Worm (Caenorhabditis elegans) whole organism, young adult: Measurements from ENCODE around the gene sec-6.

Source experiments
- C06A6.2 ChIP-seq: fragments of 200-800 bp; sonication (Bioruptor generic); conservative IDR thresholded peaks from 2 replicates; pipeline ENCODE4 v1.3.6; 2022; ENCODE audit warnings: missing genetic modification characterization, missing compliant biosample characterization
- C17E4.6 ChIP-seq: fragments of 200-800 bp; sonication (Bioruptor generic); IDR thresholded peaks from 2 replicates; pipeline ENCODE4 v1.3.6; 2022; ENCODE audit warnings: missing genetic modification reagents, missing genetic modification characterization, missing compliant biosample characterization
- F33H1.4 ChIP-seq: fragments of 200-800 bp; sonication (Bioruptor generic); IDR thresholded peaks from 2 replicates; pipeline ENCODE4 v1.3.6; 2022; ENCODE audit warnings: missing genetic modification reagents, missing genetic modification characterization, missing compliant biosample characterization
- F37B4.10 ChIP-seq: fragments of 200-800 bp; sonication (Bioruptor generic); IDR thresholded peaks from 2 replicates; pipeline ENCODE4 v1.3.6; 2022; ENCODE audit warnings: missing genetic modification characterization, missing compliant biosample characterization
- F39B2.1 ChIP-seq: fragments of 200-800 bp; sonication (Bioruptor generic); IDR thresholded peaks from 2 replicates; pipeline ENCODE4 v1.3.6; 2022; ENCODE audit warnings: missing genetic modification reagents, missing genetic modification characterization, missing compliant biosample characterization
- F49E8.2 ChIP-seq: sonication (generic microtip); optimal IDR thresholded peaks from 3 replicates; lab custom pipeline; 2017; ENCODE audit warnings: missing genetic modification characterization, mild to moderate bottlenecking, missing compliant biosample characterization, antibody characterized with exemption, moderate library complexity; ENCODE audit not compliant: insufficient read depth
- F55B11.4 ChIP-seq: sonication (generic microtip); optimal IDR thresholded peaks from 2 replicates; lab custom pipeline; 2016; ENCODE audit warnings: missing compliant biosample characterization, missing genetic modification characterization, borderline replicate concordance; ENCODE audit not compliant: insufficient read depth
- Y53G8AR.9 ChIP-seq: fragments of 200-800 bp; sonication (Bioruptor generic); conservative IDR thresholded peaks from 2 replicates; pipeline ENCODE4 v1.3.6; 2022; ENCODE audit warnings: missing genetic modification reagents, missing genetic modification characterization, missing compliant biosample characterization
- athp-1 ChIP-seq: sonication (generic microtip); optimal IDR thresholded peaks from 2 replicates; lab custom pipeline; 2017; ENCODE audit warnings: mild to moderate bottlenecking, missing genetic modification characterization, missing compliant biosample characterization
- bed-1 ChIP-seq: fragments of 200-800 bp; sonication (Bioruptor generic); IDR thresholded peaks from 2 replicates; pipeline ENCODE4 v1.3.6; 2022; ENCODE audit warnings: missing genetic modification reagents, missing genetic modification characterization, missing compliant biosample characterization
- ccch-3 ChIP-seq: fragments of 200-800 bp; sonication (Bioruptor generic); optimal IDR thresholded peaks from 2 replicates; lab custom pipeline; 2018; ENCODE audit warnings: mild to moderate bottlenecking, missing genetic modification characterization, missing compliant biosample characterization
- ceh-79 ChIP-seq: sonication (generic microtip); optimal IDR thresholded peaks from 2 replicates; lab custom pipeline; 2017; ENCODE audit warnings: mild to moderate bottlenecking, missing genetic modification characterization, missing compliant biosample characterization
- dpff-1 ChIP-seq: sonication (generic microtip); optimal IDR thresholded peaks from 2 replicates; lab custom pipeline; 2017; ENCODE audit warnings: mild to moderate bottlenecking, missing genetic modification characterization, missing compliant biosample characterization
- dpl-1 ChIP-seq: fragments of 150-350 bp; optimal IDR thresholded peaks from 2 replicates; lab custom pipeline; 2014; ENCODE audit warnings: missing biosample characterization, missing genetic modification reagents, missing genetic modification characterization
- efl-1 ChIP-seq: fragments of 150-350 bp; optimal IDR thresholded peaks from 2 replicates; lab custom pipeline; 2014; ENCODE audit warnings: missing biosample characterization, missing genetic modification reagents, missing genetic modification characterization
- egrh-3 ChIP-seq: fragments of 200-800 bp; sonication (Bioruptor generic); IDR thresholded peaks from 2 replicates; pipeline ENCODE4 v1.3.6; 2022; ENCODE audit warnings: missing genetic modification reagents, missing genetic modification characterization, missing compliant biosample characterization
- ekl-4 ChIP-seq: fragments of 200-800 bp; sonication (Bioruptor generic); IDR thresholded peaks from 2 replicates; pipeline ENCODE4 v1.3.6; 2022; ENCODE audit warnings: missing genetic modification reagents, missing genetic modification characterization, missing compliant biosample characterization
- him-1 ChIP-seq: sonication (generic microtip); optimal IDR thresholded peaks from 2 replicates; lab custom pipeline; 2016; ENCODE audit warnings: missing genotype, missing genetic modification reagents, missing genetic modification characterization, missing compliant biosample characterization
- hsf-1 ChIP-seq: fragments of 200-800 bp; sonication (Bioruptor generic); IDR thresholded peaks from 2 replicates; pipeline ENCODE4 v1.3.6; 2022; ENCODE audit warnings: missing genetic modification reagents, missing genetic modification characterization, missing compliant biosample characterization
- lin-35 ChIP-seq, 3 experiments: fragments of 150-350 bp in 2 of 3; sonication (generic microtip) in 1 of 3; optimal IDR thresholded peaks; 2 replicates each; lab custom pipeline; 2014 to 2018; ENCODE audit warnings: missing biosample characterization in 3 of 3, missing genetic modification characterization in 3 of 3, missing genetic modification reagents in 3 of 3
- lin-54 ChIP-seq: fragments of 200-800 bp; sonication (Bioruptor generic); optimal IDR thresholded peaks from 2 replicates; lab custom pipeline; 2018; ENCODE audit warnings: mild to moderate bottlenecking, missing genetic modification characterization, missing compliant biosample characterization
- madf-10 ChIP-seq: sonication (generic microtip); optimal IDR thresholded peaks from 2 replicates; lab custom pipeline; 2016; ENCODE audit warnings: mild to moderate bottlenecking, missing genetic modification characterization, missing compliant biosample characterization
- madf-3 ChIP-seq: fragments of 200-800 bp; sonication (Bioruptor generic); IDR thresholded peaks from 2 replicates; pipeline ENCODE4 v1.3.6; 2022; ENCODE audit warnings: missing genetic modification reagents, missing genetic modification characterization, missing compliant biosample characterization
- madf-8 ChIP-seq: fragments of 200-800 bp; sonication (Bioruptor generic); conservative IDR thresholded peaks from 2 replicates; pipeline ENCODE4 v1.3.6; 2022; ENCODE audit warnings: missing genetic modification reagents, missing genetic modification characterization, missing compliant biosample characterization
- mxl-1 ChIP-seq: sonication (generic microtip); optimal IDR thresholded peaks from 2 replicates; lab custom pipeline; 2016; ENCODE audit warnings: missing genetic modification characterization, missing compliant biosample characterization
- nfya-1 ChIP-seq: sonication (generic microtip); optimal IDR thresholded peaks from 2 replicates; lab custom pipeline; 2017; ENCODE audit warnings: antibody characterized with exemption, missing compliant biosample characterization, missing genetic modification characterization, borderline replicate concordance; ENCODE audit not compliant: insufficient read depth
- nfyb-1 ChIP-seq: fragments of 200-800 bp; sonication (Bioruptor generic); IDR thresholded peaks from 2 replicates; pipeline ENCODE4 v1.3.6; 2022; ENCODE audit warnings: missing genetic modification reagents, missing genetic modification characterization, missing compliant biosample characterization
- nhr-120 ChIP-seq: fragments of 200-800 bp; sonication (Bioruptor generic); IDR thresholded peaks from 2 replicates; pipeline ENCODE4 v1.3.6; 2022; ENCODE audit warnings: missing genetic modification characterization, missing compliant biosample characterization
- pbrm-1 ChIP-seq: fragments of 200-800 bp; sonication (Bioruptor generic); IDR thresholded peaks from 2 replicates; pipeline ENCODE4 v1.3.6; 2022; ENCODE audit warnings: missing genetic modification reagents, missing genetic modification characterization, missing compliant biosample characterization
- rcor-1 ChIP-seq: fragments of 200-800 bp; sonication (Bioruptor generic); IDR thresholded peaks from 2 replicates; pipeline ENCODE4 v1.3.6; 2022; ENCODE audit warnings: missing genetic modification reagents, missing genetic modification characterization, missing compliant biosample characterization
- rec-8 ChIP-seq, 2 experiments: sonication (generic microtip); optimal IDR thresholded peaks; 2 replicates each; lab custom pipeline; 2016; ENCODE audit warnings: mild to moderate bottlenecking in 2 of 2, missing genetic modification characterization in 2 of 2, missing genetic modification reagents in 2 of 2, missing genotype in 2 of 2, missing biosample characterization in 1 of 2, missing compliant biosample characterization in 1 of 2, moderate library complexity in 1 of 2
- snpc-1.3 ChIP-seq: sonication (generic microtip); optimal IDR thresholded peaks from 2 replicates; lab custom pipeline; 2017; ENCODE audit warnings: missing genetic modification characterization, mild to moderate bottlenecking, missing compliant biosample characterization, antibody characterized with exemption, moderate library complexity, missing genotype, missing genetic modification reagents; ENCODE audit not compliant: insufficient read depth
- tbp1 ChIP-seq: fragments of 200-800 bp; sonication (Bioruptor generic); optimal IDR thresholded peaks from 2 replicates; lab custom pipeline; 2018; ENCODE audit warnings: mild to moderate bottlenecking, missing genetic modification characterization, missing compliant biosample characterization
- tlf-1 ChIP-seq: fragments of 200-800 bp; sonication (Bioruptor generic); optimal IDR thresholded peaks from 2 replicates; lab custom pipeline; 2018; ENCODE audit warnings: mild to moderate bottlenecking, missing genetic modification characterization, missing compliant biosample characterization
- xnd-1 ChIP-seq: sonication (generic microtip); optimal IDR thresholded peaks from 2 replicates; lab custom pipeline; 2016; ENCODE audit warnings: missing genotype, missing genetic modification reagents, missing genetic modification characterization, missing compliant biosample characterization
- zfh-2 ChIP-seq: fragments of 200-800 bp; sonication (Bioruptor generic); conservative IDR thresholded peaks from 2 replicates; pipeline ENCODE4 v1.3.6; 2022; ENCODE audit warnings: missing genetic modification reagents, missing genetic modification characterization, missing compliant biosample characterization
- zim-3 ChIP-seq: sonication (generic microtip); optimal IDR thresholded peaks from 2 replicates; lab custom pipeline; 2017; ENCODE audit warnings: mild to moderate bottlenecking, missing genetic modification characterization, moderate library complexity, missing compliant biosample characterization
- ztf-22 ChIP-seq: fragments of 200-800 bp; sonication (Bioruptor generic); optimal IDR thresholded peaks from 2 replicates; lab custom pipeline; 2018; ENCODE audit warnings: mild to moderate bottlenecking, missing genetic modification characterization, moderate library complexity, missing compliant biosample characterization
- ztf-6 ChIP-seq: fragments of 200-800 bp; sonication (Bioruptor generic); IDR thresholded peaks from 2 replicates; pipeline ENCODE4 v1.3.6; 2022; ENCODE audit warnings: missing genetic modification reagents, missing genetic modification characterization, missing compliant biosample characterization

The sec-6 gene

ce11 chrII:5389831-5390323 is 30.5 kb downstream of the sec-6 start, which contains the start of gene ndx-6 (continued):
- peak; percentile 58 for TF ChIP-seq F33H1.4 (GFP tag; lab: Robert Waterston, UW)
- TF ChIP-seq Y53G8AR.9 (GFP tag; lab: Robert Waterston, UW), result peak; percentile 78
- TF ChIP-seq madf-3, result peak; percentile 75; the same call in 1 of the 2 replicates
- TF ChIP-seq F39B2.1 (GFP tag; lab: Robert Waterston, UW), result no peak
- no peak for TF ChIP-seq bed-1 (GFP tag; lab: Robert Waterston, UW)
- peak; percentile 63 to 96 (median 83) for TF ChIP-seq lin-35 (GFP tag; optimal IDR thresholded peaks at IDR 0.05; lab: Kevin White, UChicago)
- peak; percentile 79 for TF ChIP-seq rcor-1 (GFP tag; lab: Robert Waterston, UW)
- peak; percentile 53; the same call in 1 of the 2 replicates for TF ChIP-seq hsf-1
- TF ChIP-seq nfyb-1 (GFP tag; lab: Robert Waterston, UW), result peak; percentile 77; the same call in 1 of the 2 replicates
- peak; percentile 28 for TF ChIP-seq tlf-1 (GFP tag; lab: Kevin White, UChicago)
- TF ChIP-seq ztf-22 (GFP tag; lab: Kevin White, UChicago), result no peak
- TF ChIP-seq nfya-1, result no peak
- 0 out of 2 replicates have a peak, but pooled peaks have one; percentile 54 for TF ChIP-seq C06A6.2 (GFP tag; lab: Robert Waterston, UW)
- TF ChIP-seq dpl-1, result peak; percentile 92
- TF ChIP-seq zfh-2 (GFP tag; lab: Robert Waterston, UW), result no peak
- TF ChIP-seq F49E8.2, result peak; percentile 30
- no peak for TF ChIP-seq madf-8
- peak; percentile 26 for TF ChIP-seq xnd-1 (tag; lab: Kevin White, UChicago)
- TF ChIP-seq lin-54 (GFP tag; lab: Kevin White, UChicago), result peak; percentile 98
- 0 out of 2 replicates have a peak, but pooled peaks have one; percentile 64 for TF ChIP-seq ekl-4 (GFP tag; lab: Robert Waterston, UW)
- TF ChIP-seq mxl-1 (tag; lab: Kevin White, UChicago), result no peak
- peak; percentile 52; the same call in 1 of the 2 replicates for TF ChIP-seq pbrm-1 (GFP tag; lab: Robert Waterston, UW)

- TF ChIP-seq madf-8, result no peak
- no peak for TF ChIP-seq nfya-1
- peak; percentile 25 for TF ChIP-seq lin-54 (GFP tag; lab: Kevin White, UChicago)
- TF ChIP-seq, all 124 proteins: peak for 1
Observed at ce11 chrII:5391447-5391846, 32.1 kb downstream of the sec-6 start.

ce11 chrII:5393090-5393489 is 33.7 kb downstream of the sec-6 start, which contains the start of gene brap-2:
Gene brap-2 (minus strand): TSS chrII:5393190.
- TF ChIP-seq zim-3 (tag; lab: Kevin White, UChicago), result no peak
- no peak for TF ChIP-seq rec-8 (tag; optimal IDR thresholded peaks at IDR 0.05; lab: Kevin White, UChicago)
- no peak for TF ChIP-seq madf-8
- no peak for TF ChIP-seq egrh-3 (GFP tag; lab: Robert Waterston, UW)
- no peak for TF ChIP-seq ztf-6
- no peak for TF ChIP-seq C17E4.6
- no peak for TF ChIP-seq F37B4.10 (GFP tag; lab: Robert Waterston, UW)
- no peak for TF ChIP-seq ceh-79
- no peak for TF ChIP-seq dpff-1 (tag; lab: Kevin White, UChicago)
- no peak for TF ChIP-seq him-1 (tag; lab: Kevin White, UChicago)
- TF ChIP-seq ccch-3, result no peak
- TF ChIP-seq nhr-120 (GFP tag; lab: Robert Waterston, UW), result no peak
- no peak for TF ChIP-seq snpc-1.3 (tag; lab: Kevin White, UChicago)
- TF ChIP-seq pbrm-1 (GFP tag; lab: Robert Waterston, UW), result no peak
- TF ChIP-seq F55B11.4 (tag; lab: Kevin White, UChicago), result no peak
- TF ChIP-seq tbp1 (GFP tag; lab: Kevin White, UChicago), result no peak
- no peak for TF ChIP-seq athp-1
- no peak for TF ChIP-seq madf-10
- no peak for TF ChIP-seq efl-1 (GFP tag; lab: Kevin White, UChicago)
